Fruit fly (Drosophila melanogaster): ENCODE data around the gene CG5151.

DNA sequence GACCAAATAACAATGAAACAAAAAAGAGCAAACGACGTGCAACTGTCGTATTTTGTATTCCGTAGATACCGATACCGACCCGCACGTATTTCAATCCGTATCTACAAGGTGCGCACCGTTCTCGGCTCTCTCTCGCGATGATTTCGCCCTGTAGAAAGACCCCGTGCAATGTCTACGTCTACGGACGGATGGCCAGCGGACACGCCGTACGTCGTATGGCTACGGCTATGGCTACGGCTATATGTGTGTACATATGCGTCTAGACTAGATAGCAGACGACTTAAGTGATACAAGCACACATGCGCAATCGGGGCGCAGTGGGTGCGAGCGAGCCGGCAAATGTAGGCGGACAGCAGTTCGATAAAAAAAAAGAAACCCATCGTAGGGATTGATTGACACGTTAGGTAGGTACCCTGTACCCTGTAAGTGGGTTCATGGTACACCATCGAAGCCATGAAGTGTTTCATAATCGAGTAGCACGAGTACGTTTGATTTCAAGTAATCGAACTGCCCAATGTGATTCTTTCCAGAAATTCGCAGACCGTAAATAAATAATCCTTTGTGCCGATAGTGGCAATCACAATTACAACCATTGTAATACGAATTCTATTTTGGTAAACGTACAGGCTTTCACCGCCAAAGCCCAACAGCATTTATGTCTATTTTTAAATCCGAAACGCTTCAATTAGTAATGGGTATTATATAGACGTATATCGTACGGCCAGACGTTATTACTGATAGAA lies 14.9 kb downstream of the CG5151 start:
- TF ChIP-seq CG8301 (tag; optimal IDR thresholded peaks at IDR 0.05) (peak; percentile 10), Snoo (tag; optimal IDR thresholded peaks at IDR 0.05) (peak; percentile 52), D1 (tag; optimal IDR thresholded peaks at IDR 0.05) (no peak), CG13204 (GFP tag; optimal IDR thresholded peaks at IDR 0.05) (peak; percentile 25), Pif1A (GFP tag; optimal IDR thresholded peaks at IDR 0.05) (no peak), CG12605 (GFP tag; IDR thresholded peaks at IDR 0.05) (no peak), CG10348 (GFP tag; IDR thresholded peaks at IDR 0.05) (no peak), Pif1B (GFP tag; optimal IDR thresholded peaks at IDR 0.05) (no peak)
